Worm (Caenorhabditis elegans): ENCODE results near the gene flr-1.

DNA sequence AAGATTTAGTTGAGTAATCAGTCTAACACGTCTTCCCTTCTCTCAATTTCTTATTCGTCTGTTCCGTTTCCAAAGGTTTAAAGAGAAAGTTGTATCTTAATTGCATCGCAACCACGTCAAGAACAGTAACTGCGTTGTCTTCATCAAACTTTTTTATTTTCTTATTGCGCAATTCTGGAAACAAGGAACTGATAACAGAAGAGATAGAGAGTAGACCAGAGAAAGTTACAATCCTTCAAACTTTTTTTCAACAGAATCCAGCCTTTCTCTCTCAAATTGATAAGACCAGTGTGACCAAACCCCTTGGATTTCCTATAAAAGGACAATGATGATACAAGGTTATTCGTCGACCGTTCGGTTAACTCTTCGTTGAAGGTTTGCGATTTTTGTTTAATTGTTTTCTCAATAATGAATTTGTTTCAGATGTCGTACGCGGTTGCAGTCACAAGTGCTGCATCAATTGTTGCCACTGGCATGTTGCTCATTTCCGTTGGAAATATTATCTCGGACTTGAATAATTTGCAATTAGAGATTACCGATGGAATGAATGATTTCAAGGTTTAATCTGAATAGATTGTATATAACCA, 12.8 kb upstream of the flr-1 start, which contains the start of gene col-184:
- TF ChIP-seq mep-1 (tag; optimal IDR thresholded peaks at IDR 0.05) (no peak), ces-1 (GFP tag; optimal IDR thresholded peaks at IDR 0.05) (no peak), lin-39 (tag; optimal IDR thresholded peaks at IDR 0.05) (no peak), ceh-32 (tag; optimal IDR thresholded peaks at IDR 0.05; ENCODE audit: poor library complexity) (no peak), ceh-28 (tag; optimal IDR thresholded peaks at IDR 0.05) (no peak), nhr-77 (tag; optimal IDR thresholded peaks at IDR 0.05) (no peak), rbr-2 (tag; optimal IDR thresholded peaks at IDR 0.05) (no peak), skn-1 (tag; optimal IDR thresholded peaks at IDR 0.05) (no peak), ceh-44 (GFP tag; IDR thresholded peaks at IDR 0.05) (no peak), ama-1 (optimal IDR thresholded peaks at IDR 0.05) (no peak)
